Fruit fly (Drosophila melanogaster) S2 (cell line): ENCODE measurements around the gene CG11999.

ENCODE experiments used
- CG8478 ChIP-seq: fragments of >200 bp; optimal IDR thresholded peaks from 2 replicates; lab custom pipeline; 2018
- CTCF ChIP-seq, 2 experiments: fragments of >200 bp; optimal IDR thresholded peaks; 2 replicates each; lab custom pipeline; 2018

The CG11999 gene

dm6 chr3R:5327911-5328310 is 26.6 kb downstream of the CG11999 start:
- TF ChIP-seq CTCF (optimal IDR thresholded peaks at IDR 0.05; lab: Kevin White, UChicago) (no peak), CG8478 (lab: Kevin White, UChicago) (no peak)

DNA sequence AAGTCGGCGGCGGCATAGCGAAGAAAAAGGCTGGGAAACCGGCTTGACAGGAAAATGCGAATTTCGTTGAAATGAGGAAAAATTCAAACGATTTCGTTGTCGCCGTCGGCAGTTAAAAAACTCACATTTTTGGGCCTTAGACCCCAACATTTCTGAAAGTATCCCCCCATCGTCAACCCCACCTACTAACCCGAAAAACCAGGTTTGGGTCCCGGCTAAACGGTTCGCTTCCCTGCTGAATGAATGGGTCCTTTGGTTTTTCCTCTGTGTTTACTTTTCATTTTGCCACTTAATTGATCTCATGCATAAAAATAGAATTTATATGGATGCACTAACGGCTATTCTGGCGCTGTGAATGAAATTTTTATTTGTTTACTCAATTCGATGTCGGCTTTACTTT is 28.4 kb downstream of the CG11999 start:
- TF ChIP-seq CTCF (optimal IDR thresholded peaks at IDR 0.05; lab: Kevin White, UChicago) (peak in 1 of 2 experiments; percentile 39), CG8478 (lab: Kevin White, UChicago) (no peak)

DNA sequence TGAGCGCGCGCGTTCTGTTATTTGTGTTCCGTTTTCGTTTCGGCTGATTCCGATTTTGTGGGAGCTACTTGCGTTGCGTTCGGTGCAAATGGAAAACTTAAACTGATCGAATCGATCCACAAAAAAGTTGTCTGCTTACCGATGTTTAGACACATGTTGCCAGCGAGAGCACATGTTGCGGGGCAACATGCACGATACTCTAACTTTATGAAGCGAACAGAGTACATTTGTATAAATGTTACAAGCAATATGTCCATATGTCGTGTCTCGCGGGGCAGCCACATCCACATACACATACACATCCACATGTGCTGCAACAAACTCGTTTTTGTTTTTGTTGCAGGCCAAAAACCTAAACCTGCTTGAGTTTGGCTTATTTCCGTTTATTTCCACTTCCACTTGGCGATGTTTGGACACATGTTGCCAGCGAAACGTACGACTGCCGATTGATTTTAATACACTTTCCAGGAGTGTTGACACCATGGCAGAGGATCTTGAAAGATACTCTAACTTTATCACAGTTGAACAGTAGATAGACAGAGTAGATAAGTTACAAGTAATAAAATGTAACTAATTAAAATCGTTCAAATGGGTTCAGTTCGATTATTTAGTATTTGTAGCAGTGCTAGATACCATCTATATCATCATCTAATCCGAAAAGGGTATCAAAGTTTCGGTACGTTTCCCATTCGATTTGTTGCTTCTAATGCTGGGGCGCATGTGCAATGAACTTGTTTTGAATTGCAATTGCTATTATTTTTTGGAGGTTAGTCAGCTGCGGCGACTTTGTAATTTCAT is 30.6 kb downstream of the CG11999 start:
- TF ChIP-seq CG8478 (lab: Kevin White, UChicago), result no peak
- no peak for TF ChIP-seq CTCF (optimal IDR thresholded peaks at IDR 0.05; lab: Kevin White, UChicago)

DNA sequence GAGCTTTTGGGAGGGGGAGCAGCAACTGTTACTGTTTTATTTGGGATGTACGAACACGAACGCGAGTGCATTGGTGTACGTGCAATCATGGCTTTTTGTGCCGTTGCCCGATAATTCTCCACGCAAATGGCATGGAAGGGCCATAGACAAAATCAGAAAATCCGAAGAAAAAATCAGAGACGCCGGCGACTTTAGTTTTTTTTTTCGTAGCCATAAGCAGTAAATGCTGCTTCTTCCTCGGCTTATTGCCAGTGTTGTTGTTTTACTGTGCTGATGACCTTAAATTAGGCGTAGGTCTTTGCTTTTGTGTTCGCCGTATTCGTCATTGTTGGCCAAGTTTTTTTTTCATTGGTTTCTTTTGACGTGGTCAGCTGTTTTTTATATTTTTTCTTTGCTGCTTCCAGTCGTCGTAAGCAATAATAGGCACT is 32.4 kb downstream of the CG11999 start:
- TF ChIP-seq CG8478 (lab: Kevin White, UChicago) (no peak), CTCF (optimal IDR thresholded peaks at IDR 0.05; lab: Kevin White, UChicago) (no peak)

DNA sequence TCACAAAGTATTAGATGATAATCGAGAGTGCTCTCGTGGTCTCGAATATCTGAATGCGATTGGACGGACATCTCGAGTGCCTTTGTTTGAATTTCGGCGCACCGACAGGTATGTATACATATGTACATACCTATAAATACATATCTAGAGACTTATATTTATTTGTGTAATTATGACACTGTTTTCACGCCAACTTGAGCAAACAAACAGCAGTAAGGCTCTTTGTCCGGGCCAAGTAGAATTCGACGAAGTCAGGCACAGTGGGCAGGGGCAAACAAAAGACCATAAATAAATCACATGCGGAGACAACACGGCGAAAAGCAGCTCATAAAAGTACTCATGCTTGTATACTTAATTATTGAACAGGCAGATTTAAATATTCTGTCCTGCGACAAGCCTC is 33.9 kb downstream of the CG11999 start:
- no peak for TF ChIP-seq CG8478 (lab: Kevin White, UChicago)
- TF ChIP-seq CTCF (optimal IDR thresholded peaks at IDR 0.05; lab: Kevin White, UChicago), result no peak

DNA sequence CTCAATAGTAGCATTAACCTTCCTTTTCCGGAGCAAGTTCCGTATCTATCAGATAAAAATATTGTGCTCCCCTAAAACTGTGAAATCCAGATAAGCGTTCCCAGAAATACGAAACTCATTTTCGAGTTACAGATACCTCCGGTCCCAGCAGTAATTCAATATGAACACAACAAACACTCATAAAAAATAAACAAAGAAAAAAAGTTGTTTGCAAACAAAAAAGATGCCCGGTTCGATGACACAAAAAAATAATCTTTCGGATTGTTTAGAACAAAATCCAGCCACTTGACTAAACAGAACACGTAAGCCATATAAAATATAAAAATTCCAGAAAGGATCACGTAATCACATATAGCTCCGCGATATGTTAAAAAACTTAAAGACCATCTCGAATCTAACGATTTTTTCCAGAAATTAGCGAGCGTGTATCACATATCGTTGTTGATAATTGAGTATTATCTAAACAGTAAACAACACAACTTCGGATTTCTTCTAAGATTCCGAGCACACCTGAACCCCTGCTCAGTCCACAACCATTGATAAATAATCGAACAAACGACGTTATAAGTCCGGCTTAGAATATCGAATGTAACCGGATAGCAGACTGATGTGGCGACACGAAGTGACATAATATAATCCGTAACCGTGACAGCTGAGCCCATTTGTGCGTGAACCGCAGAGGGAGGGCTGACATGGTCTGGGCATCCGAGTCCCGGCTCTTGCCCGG is 35.3 kb downstream of the CG11999 start:
- TF ChIP-seq CG8478 (lab: Kevin White, UChicago), result no peak
- TF ChIP-seq CTCF (optimal IDR thresholded peaks at IDR 0.05; lab: Kevin White, UChicago), result no peak

dm6 chr3R:5317654-5318129 is 36.9 kb downstream of the CG11999 start:
- TF ChIP-seq CTCF (optimal IDR thresholded peaks at IDR 0.05; lab: Kevin White, UChicago) (no peak), CG8478 (lab: Kevin White, UChicago) (no peak)

dm6 chr3R:5316790-5317189 is 37.8 kb downstream of the CG11999 start:
- TF ChIP-seq CG8478 (lab: Kevin White, UChicago) (no peak), CTCF (optimal IDR thresholded peaks at IDR 0.05; lab: Kevin White, UChicago) (no peak)

- TF ChIP-seq CTCF (optimal IDR thresholded peaks at IDR 0.05; lab: Kevin White, UChicago) (no peak), CG8478 (lab: Kevin White, UChicago) (no peak)
Measured at dm6 chr3R:5315871-5316270, 38.7 kb downstream of the CG11999 start.

DNA sequence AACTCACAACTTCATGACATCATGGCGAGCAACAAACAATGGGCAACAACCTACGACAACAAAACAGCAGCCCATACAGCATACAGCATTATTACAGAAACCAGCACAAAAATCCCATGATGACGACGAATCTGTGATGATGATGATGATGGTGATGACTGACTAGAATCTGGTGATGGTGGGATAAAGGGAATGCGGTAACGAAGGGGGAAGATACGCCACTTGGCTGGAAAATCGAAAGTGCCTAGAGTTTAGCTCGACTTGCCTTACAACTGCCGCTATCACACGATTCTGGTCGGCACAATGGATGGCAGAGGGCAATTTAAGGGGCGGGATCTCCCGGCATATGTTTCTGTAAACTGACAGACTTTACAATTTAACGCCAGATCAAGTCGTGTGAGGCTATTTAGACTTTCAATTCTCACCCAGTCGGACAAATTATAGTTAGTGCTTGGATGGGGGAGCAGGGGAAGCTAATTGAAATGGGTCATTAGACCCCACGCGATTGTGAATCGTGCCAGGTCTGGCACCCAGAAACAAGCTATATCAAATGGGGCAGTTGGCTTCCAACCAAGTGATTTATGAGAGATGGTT is 39.4 kb downstream of the CG11999 start:
- no peak for TF ChIP-seq CG8478 (lab: Kevin White, UChicago)
- TF ChIP-seq CTCF (optimal IDR thresholded peaks at IDR 0.05; lab: Kevin White, UChicago), result no peak

DNA sequence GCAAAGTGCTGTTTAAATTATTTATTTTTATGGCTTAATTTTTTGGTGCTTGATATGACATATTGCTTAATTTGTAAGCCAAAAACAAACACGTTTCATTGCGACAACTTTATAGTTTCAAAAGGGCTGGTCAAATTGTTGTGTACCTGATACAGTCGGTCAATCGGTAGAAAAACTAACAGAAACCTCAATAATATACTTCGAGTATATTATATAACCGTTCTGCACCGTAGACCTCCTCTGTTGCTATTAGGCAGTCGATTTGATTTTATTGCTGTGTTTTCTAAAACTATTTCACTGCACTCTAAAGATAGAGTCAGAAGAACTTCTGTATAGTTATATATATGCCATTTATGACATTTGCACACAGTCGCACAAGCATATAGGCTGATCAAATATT is 44.3 kb downstream of the CG11999 start:
- no peak for TF ChIP-seq CTCF (optimal IDR thresholded peaks at IDR 0.05; lab: Kevin White, UChicago)
- no peak for TF ChIP-seq CG8478 (lab: Kevin White, UChicago)

- TF ChIP-seq CTCF (optimal IDR thresholded peaks at IDR 0.05; lab: Kevin White, UChicago), result no peak
- TF ChIP-seq CG8478 (lab: Kevin White, UChicago), result no peak
Measured at dm6 chr3R:5309234-5309798, 45.2 kb downstream of the CG11999 start.

- TF ChIP-seq CTCF (optimal IDR thresholded peaks at IDR 0.05; lab: Kevin White, UChicago) (no peak), CG8478 (lab: Kevin White, UChicago) (no peak)
Measured at dm6 chr3R:5308137-5308797, 46.3 kb downstream of the CG11999 start.

DNA sequence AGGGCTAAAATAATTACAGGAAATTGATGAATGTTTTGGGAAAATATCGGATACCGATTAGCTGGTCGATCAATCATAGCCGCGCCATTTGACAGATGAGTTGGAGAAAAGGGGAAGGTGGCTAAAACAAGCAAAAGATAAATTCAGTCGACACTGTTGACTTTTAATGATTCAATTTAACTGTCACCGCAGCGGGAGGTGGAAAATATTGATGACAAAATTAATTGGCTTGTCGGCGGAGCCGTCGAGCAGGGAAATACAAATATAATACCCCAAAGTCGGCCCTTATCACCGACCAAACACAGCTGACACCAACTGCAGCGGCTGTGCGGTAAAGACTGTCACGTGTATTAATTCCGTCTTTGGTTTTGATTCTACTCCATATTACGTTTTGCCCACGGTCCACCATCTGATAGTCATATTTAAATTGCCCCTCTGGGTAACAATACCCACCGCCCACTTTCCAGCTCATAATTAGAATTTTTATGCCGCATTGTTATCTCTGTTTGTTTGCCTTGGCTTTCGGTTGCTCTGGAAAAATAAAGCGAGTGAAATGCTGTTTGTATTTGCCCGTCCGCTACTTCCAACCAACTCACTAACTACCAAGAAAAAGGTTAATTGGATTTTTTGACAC is 48.6 kb downstream of the CG11999 start:
- TF ChIP-seq CG8478 (lab: Kevin White, UChicago), result no peak
- TF ChIP-seq CTCF (optimal IDR thresholded peaks at IDR 0.05; lab: Kevin White, UChicago), result no peak
